Fruit fly (Drosophila melanogaster) whole organism, embryonic: ENCODE measurements around the gene CG31551.
A peak's percentile ranks its signal among the peaks of the same experiment; 100 is the strongest.

Experiments
- Aef1 ChIP-seq: fragments of 200-800 bp; sonication (Bioruptor generic); IDR thresholded peaks from 3 replicates; pipeline ENCODE4 v1.3.6; 2022; ENCODE audit warnings: missing biosample characterization, missing genetic modification characterization
- Antp ChIP-seq: fragments of 200-800 bp; sonication (Bioruptor generic); optimal IDR thresholded peaks from 3 replicates; lab custom pipeline; 2016; ENCODE audit warnings: missing biosample characterization, missing genetic modification characterization
- Bgb ChIP-seq: fragments of 200-800 bp; sonication (Bioruptor generic); IDR thresholded peaks from 2 replicates; pipeline ENCODE4 v1.3.6; 2022; ENCODE audit warnings: missing biosample characterization, missing genetic modification characterization; ENCODE audit not compliant: partially characterized antibody
- CG10147 ChIP-seq: fragments of 200-800 bp; sonication (Bioruptor generic); optimal IDR thresholded peaks from 2 replicates; lab custom pipeline; 2019; ENCODE audit warnings: missing biosample characterization, mild to moderate bottlenecking, missing genetic modification characterization, moderate library complexity
- CG10979 ChIP-seq: fragments of 200-800 bp; sonication (Bioruptor generic); optimal IDR thresholded peaks from 2 replicates; lab custom pipeline; 2018; ENCODE audit warnings: missing biosample characterization, mild to moderate bottlenecking, missing genetic modification characterization, moderate library complexity
- CG11247 ChIP-seq: fragments of 200-800 bp; sonication (Bioruptor generic); IDR thresholded peaks from 2 replicates; pipeline ENCODE4 v1.3.6; 2022; ENCODE audit warnings: missing biosample characterization, missing genetic modification characterization
- CG1233 ChIP-seq: fragments of 200-800 bp; sonication (Bioruptor generic); optimal IDR thresholded peaks from 4 replicates; lab custom pipeline; 2018; ENCODE audit warnings: missing biosample characterization, mild to moderate bottlenecking, missing genetic modification characterization
- CG1602 ChIP-seq: fragments of 200-800 bp; sonication (Bioruptor generic); optimal IDR thresholded peaks from 3 replicates; lab custom pipeline; 2016; ENCODE audit warnings: missing biosample characterization, missing genetic modification characterization
- CG1832 ChIP-seq: fragments of 200-800 bp; sonication (Bioruptor generic); optimal IDR thresholded peaks from 2 replicates; lab custom pipeline; 2017; ENCODE audit warnings: missing biosample characterization, mild to moderate bottlenecking, missing genetic modification characterization, inconsistent platforms
- CG2678 ChIP-seq: fragments of 200-800 bp; sonication (Bioruptor generic); optimal IDR thresholded peaks from 3 replicates; lab custom pipeline; 2019; ENCODE audit warnings: missing biosample characterization, mild to moderate bottlenecking, missing genetic modification characterization, moderate library complexity
- CG2889 ChIP-seq: fragments of 200-800 bp; sonication (Bioruptor generic); IDR thresholded peaks from 3 replicates; pipeline ENCODE4 v1.3.6; 2022; ENCODE audit warnings: missing biosample characterization, missing genetic modification characterization
- CG3281 ChIP-seq: fragments of 200-800 bp; sonication (Bioruptor generic); optimal IDR thresholded peaks from 3 replicates; lab custom pipeline; 2017; ENCODE audit warnings: missing biosample characterization, mild to moderate bottlenecking, missing genetic modification characterization
- CG4424 ChIP-seq: fragments of 200-800 bp; sonication (Bioruptor generic); optimal IDR thresholded peaks from 3 replicates; lab custom pipeline; 2016; ENCODE audit warnings: missing biosample characterization, missing genetic modification characterization
- CG4820 ChIP-seq: fragments of 200-800 bp; sonication (Bioruptor generic); optimal IDR thresholded peaks from 3 replicates; lab custom pipeline; 2016; ENCODE audit warnings: missing biosample characterization, missing genetic modification characterization
- CG5245 ChIP-seq: fragments of 200-800 bp; sonication (Bioruptor generic); optimal IDR thresholded peaks from 3 replicates; lab custom pipeline; 2016; ENCODE audit warnings: missing biosample characterization, missing genetic modification characterization
- CG6272 ChIP-seq: fragments of 200-800 bp; sonication (Bioruptor generic); IDR thresholded peaks from 2 replicates; pipeline ENCODE4 v1.3.6; 2022; ENCODE audit warnings: missing biosample characterization, missing genetic modification characterization
- CG6683 ChIP-seq: fragments of 200-800 bp; sonication (Bioruptor generic); optimal IDR thresholded peaks from 2 replicates; lab custom pipeline; 2017; ENCODE audit warnings: missing biosample characterization, mild to moderate bottlenecking, missing genetic modification characterization, missing genetic modification reagents
- CG7357 ChIP-seq: fragments of 200-800 bp; sonication (Bioruptor generic); IDR thresholded peaks from 3 replicates; pipeline ENCODE4 v1.3.6; 2022; ENCODE audit warnings: missing biosample characterization, missing genetic modification characterization
- CG7928 ChIP-seq: fragments of 200-800 bp; sonication (Bioruptor generic); optimal IDR thresholded peaks from 2 replicates; lab custom pipeline; 2017; ENCODE audit warnings: missing biosample characterization, mild to moderate bottlenecking, missing genetic modification characterization
- CG8924 ChIP-seq: fragments of 200-800 bp; optimal IDR thresholded peaks from 3 replicates; lab custom pipeline; 2019; ENCODE audit warnings: missing biosample characterization, mild to moderate bottlenecking, missing genetic modification characterization, moderate library complexity
- CG9215 ChIP-seq: fragments of 200-800 bp; sonication (Bioruptor generic); IDR thresholded peaks from 2 replicates; pipeline ENCODE4 v1.3.6; 2022; ENCODE audit warnings: missing biosample characterization, missing genetic modification characterization
- Chrac-16 ChIP-seq: fragments of 200-800 bp; sonication (Bioruptor generic); optimal IDR thresholded peaks from 3 replicates; lab custom pipeline; 2016; ENCODE audit warnings: missing biosample characterization, missing genetic modification characterization
- D19A ChIP-seq: fragments of 200-800 bp; optimal IDR thresholded peaks from 3 replicates; lab custom pipeline; 2019; ENCODE audit warnings: missing biosample characterization, mild to moderate bottlenecking, missing genetic modification characterization, moderate library complexity
- D19B ChIP-seq: fragments of 200-800 bp; sonication (Bioruptor generic); optimal IDR thresholded peaks from 2 replicates; lab custom pipeline; 2017; ENCODE audit warnings: missing biosample characterization, mild to moderate bottlenecking, missing genetic modification characterization
- E2f2 ChIP-seq: fragments of 200-800 bp; sonication (Bioruptor generic); IDR thresholded peaks from 2 replicates; pipeline ENCODE4 v1.3.6; 2022; ENCODE audit warnings: missing biosample characterization, missing genetic modification characterization
- Fer2 ChIP-seq: fragments of 200-800 bp; sonication (Bioruptor generic); optimal IDR thresholded peaks from 2 replicates; lab custom pipeline; 2018; ENCODE audit warnings: missing biosample characterization, mild to moderate bottlenecking, missing genetic modification characterization, moderate library complexity
- HmgD ChIP-seq: fragments of 200-800 bp; sonication (Bioruptor generic); optimal IDR thresholded peaks from 3 replicates; lab custom pipeline; 2016; ENCODE audit warnings: missing biosample characterization, missing genetic modification characterization
- Hr3 ChIP-seq: fragments of 200-800 bp; sonication (Bioruptor generic); optimal IDR thresholded peaks from 3 replicates; lab custom pipeline; 2016; ENCODE audit warnings: missing biosample characterization, missing genetic modification characterization
- Hr78 ChIP-seq, 2 experiments: fragments of 200-800 bp in 1 of 2; fragments of >200 bp in 1 of 2; sonication (Bioruptor generic) in 1 of 2; optimal IDR thresholded peaks; 2 replicates each; lab custom pipeline; 2017 to 2019; ENCODE audit warnings: missing biosample characterization in 2 of 2, missing genetic modification characterization in 2 of 2, mild to moderate bottlenecking in 1 of 2, moderate library complexity in 1 of 2
- Max ChIP-seq: fragments of 200-800 bp; sonication (Bioruptor generic); optimal IDR thresholded peaks from 2 replicates; lab custom pipeline; 2016; ENCODE audit warnings: missing biosample characterization, mild to moderate bottlenecking, missing genetic modification characterization
- Neu2 ChIP-seq: fragments of 200-800 bp; sonication (Bioruptor generic); optimal IDR thresholded peaks from 3 replicates; lab custom pipeline; 2016; ENCODE audit warnings: missing biosample characterization, missing genetic modification characterization, borderline replicate concordance
- Poxn ChIP-seq: fragments of 200-800 bp; sonication (Bioruptor generic); IDR thresholded peaks from 2 replicates; pipeline ENCODE4 v1.3.6; 2022; ENCODE audit warnings: missing biosample characterization, missing genetic modification characterization
- Tbp ChIP-seq: fragments of >200 bp; optimal IDR thresholded peaks from 2 replicates; lab custom pipeline; 2018; ENCODE audit warnings: missing biosample characterization, missing genetic modification characterization
- YL-1 ChIP-seq: fragments of 200-800 bp; sonication (Bioruptor generic); optimal IDR thresholded peaks from 3 replicates; lab custom pipeline; 2017; ENCODE audit warnings: missing biosample characterization, mild to moderate bottlenecking, missing genetic modification characterization
- aop ChIP-seq: fragments of 200-800 bp; sonication (Bioruptor generic); IDR thresholded peaks from 2 replicates; pipeline ENCODE4 v1.3.6; 2022; ENCODE audit warnings: missing biosample characterization, missing genetic modification characterization
- ase ChIP-seq: fragments of 200-800 bp; sonication (Bioruptor generic); IDR thresholded peaks from 3 replicates; pipeline ENCODE4 v1.3.6; 2022; ENCODE audit warnings: missing biosample characterization, missing genetic modification characterization
- bigmax ChIP-seq: fragments of 200-800 bp; sonication (Bioruptor generic); optimal IDR thresholded peaks from 2 replicates; lab custom pipeline; 2018; ENCODE audit warnings: missing biosample characterization, mild to moderate bottlenecking, missing genetic modification characterization
- cato ChIP-seq: fragments of 200-800 bp; sonication (Bioruptor generic); optimal IDR thresholded peaks from 2 replicates; lab custom pipeline; 2016; ENCODE audit warnings: missing biosample characterization, missing genetic modification characterization, borderline replicate concordance
- crol ChIP-seq: fragments of 200-800 bp; sonication (Bioruptor generic); IDR thresholded peaks from 2 replicates; pipeline ENCODE4 v1.3.6; 2022; ENCODE audit warnings: missing biosample characterization, missing genetic modification characterization
- hb ChIP-seq: fragments of 200-800 bp; sonication (Bioruptor generic); IDR thresholded peaks from 3 replicates; pipeline ENCODE4 v1.3.6; 2022; ENCODE audit warnings: missing biosample characterization, missing genetic modification characterization; ENCODE audit not compliant: partially characterized antibody
- kni ChIP-seq: fragments of 200-800 bp; sonication (Bioruptor generic); optimal IDR thresholded peaks from 3 replicates; lab custom pipeline; 2017; ENCODE audit warnings: mild to moderate bottlenecking, missing biosample characterization, missing genetic modification reagents, missing genetic modification characterization
- lbe ChIP-seq: fragments of 200-800 bp; sonication (Bioruptor generic); optimal IDR thresholded peaks from 2 replicates; lab custom pipeline; 2016; ENCODE audit warnings: missing biosample characterization, mild to moderate bottlenecking, missing genetic modification characterization
- mld ChIP-seq: fragments of 200-800 bp; sonication (Bioruptor generic); IDR thresholded peaks from 3 replicates; pipeline ENCODE4 v1.3.6; 2022; ENCODE audit warnings: missing biosample characterization, missing genetic modification characterization; ENCODE audit not compliant: partially characterized antibody
- nerfin-1 ChIP-seq: fragments of 200-800 bp; sonication (Bioruptor generic); optimal IDR thresholded peaks from 3 replicates; lab custom pipeline; 2019; ENCODE audit warnings: missing biosample characterization, mild to moderate bottlenecking, missing genetic modification characterization, moderate library complexity
- pita ChIP-seq: fragments of 200-800 bp; sonication (Bioruptor generic); optimal IDR thresholded peaks from 2 replicates; lab custom pipeline; 2017; ENCODE audit warnings: missing biosample characterization, mild to moderate bottlenecking, missing genetic modification characterization
- pzg ChIP-seq: fragments of 200-800 bp; sonication (Bioruptor generic); optimal IDR thresholded peaks from 3 replicates; lab custom pipeline; 2018; ENCODE audit warnings: missing biosample characterization, mild to moderate bottlenecking, missing genetic modification characterization, moderate library complexity
- salm ChIP-seq: fragments of 200-800 bp; sonication (Bioruptor generic); optimal IDR thresholded peaks from 2 replicates; lab custom pipeline; 2018; ENCODE audit warnings: missing biosample characterization, mild to moderate bottlenecking, missing genetic modification characterization
- tll ChIP-seq, 2 experiments: fragments of 200-800 bp in 1 of 2; fragments of >200 bp in 1 of 2; sonication (Bioruptor generic) in 1 of 2; optimal IDR thresholded peaks; 2 replicates each; lab custom pipeline; 2017 to 2019; ENCODE audit warnings: missing biosample characterization in 2 of 2, missing genetic modification characterization in 2 of 2, mild to moderate bottlenecking in 1 of 2, moderate library complexity in 1 of 2
- zen ChIP-seq: fragments of 200-800 bp; sonication (Bioruptor generic); optimal IDR thresholded peaks from 3 replicates; lab custom pipeline; 2018; ENCODE audit warnings: missing biosample characterization, mild to moderate bottlenecking, missing genetic modification characterization, moderate library complexity
- zfh1 ChIP-seq: fragments of 200-800 bp; sonication (Bioruptor generic); IDR thresholded peaks from 3 replicates; pipeline ENCODE4 v1.3.6; 2022; ENCODE audit warnings: missing biosample characterization, missing genetic modification characterization

CG31551 gene

DNA sequence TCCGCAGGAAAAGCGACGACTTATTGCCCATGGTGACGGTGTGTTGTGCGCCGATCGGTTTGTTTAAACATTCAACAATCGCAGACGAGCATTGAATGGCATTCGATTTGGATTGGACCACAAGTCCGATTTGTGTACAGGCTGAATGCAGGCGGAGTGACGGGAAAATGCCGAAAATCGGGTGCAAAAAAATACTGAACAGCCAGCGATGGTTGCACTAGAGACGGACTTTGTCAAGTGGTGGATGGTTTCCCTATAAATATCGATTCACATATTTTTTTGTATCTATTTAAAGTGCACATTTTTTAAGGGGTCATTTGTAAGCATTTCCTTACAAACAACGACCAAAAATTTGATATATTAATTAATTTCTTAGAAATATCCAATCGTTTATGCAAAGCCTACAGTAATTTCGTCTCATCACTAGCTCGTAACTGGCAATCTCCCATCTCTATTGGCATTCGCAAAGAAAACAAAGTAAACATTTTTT is 27.1 kb downstream of the CG31551 start, which contains the start of the genes elm and MED27 (continued):
- TF ChIP-seq CG11247 (GFP tag; lab: Robert Waterston, UW), result peak; percentile 91
- peak; percentile 94 for TF ChIP-seq zfh1
- TF ChIP-seq CG6683 (GFP tag; lab: Kevin White, UChicago), result peak; percentile 52
- peak; percentile 98 for TF ChIP-seq CG6272 (GFP tag; lab: Robert Waterston, UW)
- TF ChIP-seq Hr78 (GFP tag; optimal IDR thresholded peaks at IDR 0.05; lab: Kevin White, UChicago), result no peak
- peak; percentile 88 for TF ChIP-seq Antp (GFP tag; lab: Kevin White, UChicago)
- peak; percentile 97 for TF ChIP-seq Chrac-16
- peak; percentile 91 for TF ChIP-seq cato (GFP tag; lab: Kevin White, UChicago)
- TF ChIP-seq mld (GFP tag; lab: Robert Waterston, UW), result peak; percentile 72
- peak; percentile 96 for TF ChIP-seq CG1602 (GFP tag; lab: Kevin White, UChicago)
- peak; percentile 87 for TF ChIP-seq CG1233 (GFP tag; lab: Kevin White, UChicago)
- peak; percentile 95 for TF ChIP-seq Aef1
- TF ChIP-seq CG8924 (tag; lab: Kevin White, UChicago), result peak; percentile 92
- peak; percentile 93 for TF ChIP-seq CG2678
- peak; percentile 76 for TF ChIP-seq salm (tag; lab: Kevin White, UChicago)
- TF ChIP-seq ase (GFP tag; lab: Robert Waterston, UW), result peak; percentile 88
- TF ChIP-seq D19B (GFP tag; lab: Kevin White, UChicago), result peak; percentile 72
- TF ChIP-seq pzg (GFP tag; lab: Kevin White, UChicago), result peak; percentile 87
- TF ChIP-seq Fer2, result peak; percentile 90
- TF ChIP-seq CG10147, result peak; percentile 93
- TF ChIP-seq CG1832 (GFP tag; lab: Kevin White, UChicago), result no peak
- TF ChIP-seq CG5245 (GFP tag; lab: Kevin White, UChicago), result peak; percentile 88
- peak; percentile 69; the same call in 1 of the 2 replicates for TF ChIP-seq Poxn (GFP tag; lab: Robert Waterston, UW)
- peak; percentile 41 to 83 for TF ChIP-seq tll (GFP tag; optimal IDR thresholded peaks at IDR 0.05; lab: Kevin White, UChicago)
- peak; percentile 90 for TF ChIP-seq CG2889 (GFP tag; lab: Robert Waterston, UW)
- TF ChIP-seq HmgD (GFP tag; lab: Kevin White, UChicago), result peak; percentile 85
- no peak for TF ChIP-seq pita (GFP tag; lab: Kevin White, UChicago)
- TF ChIP-seq Hr3 (GFP tag; lab: Kevin White, UChicago), result peak; percentile 95
- TF ChIP-seq crol (GFP tag; lab: Robert Waterston, UW), result peak; percentile 59; the same call in 1 of the 2 replicates
- TF ChIP-seq CG4424 (GFP tag; lab: Kevin White, UChicago), result peak; percentile 95
- TF ChIP-seq CG10979 (tag; lab: Kevin White, UChicago), result peak; percentile 86
- no peak for TF ChIP-seq bigmax
- peak; percentile 69 for TF ChIP-seq E2f2 (GFP tag; lab: Robert Waterston, UW)
- peak; percentile 87 for TF ChIP-seq CG7357 (GFP tag; lab: Robert Waterston, UW)
- peak; percentile 86 for TF ChIP-seq Bgb (GFP tag; lab: Robert Waterston, UW)
- peak; percentile 84 for TF ChIP-seq nerfin-1 (tag; lab: Kevin White, UChicago)
- TF ChIP-seq CG4820 (GFP tag; lab: Kevin White, UChicago), result peak; percentile 91
- peak; percentile 47 for TF ChIP-seq Neu2 (GFP tag; lab: Kevin White, UChicago)
- peak; percentile 80 for TF ChIP-seq aop
- TF ChIP-seq CG7928, result peak; percentile 72
- TF ChIP-seq lbe (GFP tag; lab: Kevin White, UChicago), result peak; percentile 89
- TF ChIP-seq D19A (tag; lab: Kevin White, UChicago), result peak; percentile 81
- TF ChIP-seq Tbp (GFP tag; lab: Kevin White, UChicago), result no peak
- TF ChIP-seq CG3281 (GFP tag; lab: Kevin White, UChicago), result peak; percentile 85
- peak; percentile 76 for TF ChIP-seq YL-1 (GFP tag; lab: Kevin White, UChicago)
- TF ChIP-seq Max (GFP tag; lab: Kevin White, UChicago), result peak; percentile 96
- TF ChIP-seq CG9215 (GFP tag; lab: Robert Waterston, UW), result peak; percentile 96
- peak; percentile 94 for TF ChIP-seq zen
- TF ChIP-seq kni, result peak; percentile 85
- peak; percentile 90 for TF ChIP-seq hb (GFP tag; lab: Robert Waterston, UW)
